Fruit fly (Drosophila melanogaster) whole organism: ENCODE results near the gene Obp99a.

Source experiments
- CG8478 ChIP-seq: fragments of >200 bp; optimal IDR thresholded peaks from 2 replicates; lab custom pipeline; 2018; ENCODE audit warnings: inconsistent platforms
- Dll ChIP-seq: fragments of >200 bp; optimal IDR thresholded peaks from 2 replicates; lab custom pipeline; 2017
- EcR ChIP-seq, 2 experiments: fragments of >200 bp; optimal IDR thresholded peaks; 2 replicates each; lab custom pipeline; 2017; ENCODE audit warnings: missing biosample characterization in 2 of 2, missing genetic modification characterization in 2 of 2, missing genetic modification reagents in 2 of 2
- psq ChIP-seq: fragments of >200 bp; optimal IDR thresholded peaks from 2 replicates; lab custom pipeline; 2017

DNA sequence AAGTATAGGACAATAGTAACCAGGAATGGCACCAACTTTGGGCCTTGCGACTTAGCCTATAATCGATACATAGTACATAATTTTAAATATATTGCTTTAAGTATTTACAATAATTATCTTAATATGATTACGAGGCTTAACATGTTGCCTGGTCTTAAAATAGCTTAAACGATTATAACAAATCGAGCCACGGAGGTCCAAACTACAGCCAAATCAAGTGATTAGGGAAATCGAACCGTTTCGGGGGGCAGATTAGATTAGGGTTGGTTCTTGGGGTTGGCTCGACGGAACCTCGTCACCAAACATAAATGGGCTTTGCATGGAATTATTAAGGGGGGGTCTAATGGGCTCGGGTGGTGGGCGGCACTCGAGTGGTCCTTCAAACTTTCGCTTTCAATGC lies 9.8 kb downstream of the Obp99a start:
- no peak for TF ChIP-seq Dll (lab: Kevin White, UChicago)
- TF ChIP-seq psq (lab: Kevin White, UChicago), result no peak
- no peak for TF ChIP-seq CG8478 (lab: Kevin White, UChicago)
- TF ChIP-seq EcR (GFP tag; optimal IDR thresholded peaks at IDR 0.05; lab: Kevin White, UChicago), result no peak
